Fruit fly (Drosophila melanogaster) whole organism, wandering third instar larva: ENCODE measurements around the gene Pxn.
A peak's percentile ranks its signal among the peaks of the same experiment; 100 is the strongest.

Source experiments
- Abd-B ChIP-seq: fragments of >200 bp; optimal IDR thresholded peaks from 2 replicates; lab custom pipeline; 2017; ENCODE audit warnings: missing biosample characterization, missing genetic modification characterization
- CG32264 ChIP-seq: fragments of 200-800 bp; sonication (Bioruptor generic); optimal IDR thresholded peaks from 2 replicates; lab custom pipeline; 2016; ENCODE audit warnings: missing biosample characterization, missing genetic modification characterization
- CG9705 ChIP-seq: fragments of 200-800 bp; sonication (Bioruptor generic); optimal IDR thresholded peaks from 2 replicates; lab custom pipeline; 2018; ENCODE audit warnings: missing biosample characterization, mild to moderate bottlenecking, missing genetic modification characterization
- CrebA ChIP-seq: fragments of 200-800 bp; sonication (Bioruptor generic); optimal IDR thresholded peaks from 2 replicates; lab custom pipeline; 2016; ENCODE audit warnings: missing biosample characterization, mild to moderate bottlenecking, missing genetic modification characterization, borderline replicate concordance
- Dif ChIP-seq: fragments of 200-275, 200-300 bp; sonication (Bioruptor generic); optimal IDR thresholded peaks from 2 replicates; lab custom pipeline; 2018; ENCODE audit warnings: missing biosample characterization, missing genetic modification characterization; ENCODE audit not compliant: partially characterized antibody
- HLH106 ChIP-seq: fragments of 200-800 bp; optimal IDR thresholded peaks from 3 replicates; lab custom pipeline; 2019; ENCODE audit warnings: missing biosample characterization, mild to moderate bottlenecking, missing genetic modification characterization, moderate library complexity
- Hnf4 ChIP-seq: fragments of 200-800 bp; sonication (Bioruptor generic); optimal IDR thresholded peaks from 2 replicates; lab custom pipeline; 2016; ENCODE audit warnings: missing biosample characterization, mild to moderate bottlenecking, missing genetic modification characterization
- Hr78 ChIP-seq: fragments of >200 bp; optimal IDR thresholded peaks from 2 replicates; lab custom pipeline; 2017; ENCODE audit warnings: missing biosample characterization, missing genetic modification characterization
- Hr83 ChIP-seq: fragments of 200-300 bp; sonication (Bioruptor generic); optimal IDR thresholded peaks from 2 replicates; lab custom pipeline; 2016; ENCODE audit warnings: missing biosample characterization, mild to moderate bottlenecking, missing genetic modification characterization, moderate library complexity; ENCODE audit not compliant: poor library complexity, severe bottlenecking
- Mio ChIP-seq: sonication (Bioruptor generic); optimal IDR thresholded peaks from 2 replicates; lab custom pipeline; 2016; ENCODE audit warnings: missing biosample characterization, missing genetic modification characterization
- Myc ChIP-seq: fragments of >200 bp; optimal IDR thresholded peaks from 2 replicates; lab custom pipeline; 2017
- N ChIP-seq: fragments of >200 bp; optimal IDR thresholded peaks from 2 replicates; lab custom pipeline; 2018; ENCODE audit warnings: missing biosample characterization, missing external identifiers, missing genetic modification characterization
- OdsH ChIP-seq: fragments of 200-800 bp; sonication (Bioruptor generic); optimal IDR thresholded peaks from 2 replicates; lab custom pipeline; 2016; ENCODE audit warnings: missing biosample characterization, mild to moderate bottlenecking, missing genetic modification characterization
- Rel ChIP-seq, 2 experiments: fragments of 200-800 bp; sonication (Bioruptor generic) in 1 of 2; optimal IDR thresholded peaks; 2 replicates in 1 of 2; 3 replicates in 1 of 2; lab custom pipeline; 2016 to 2019; ENCODE audit warnings: mild to moderate bottlenecking in 2 of 2, missing biosample characterization in 2 of 2, missing genetic modification characterization in 2 of 2, moderate library complexity in 1 of 2
- Sp1 ChIP-seq: fragments of 200-800 bp; sonication (Bioruptor generic); optimal IDR thresholded peaks from 3 replicates; lab custom pipeline; 2019; ENCODE audit warnings: missing biosample characterization, mild to moderate bottlenecking, missing genetic modification characterization, moderate library complexity
- Vsx2 ChIP-seq: fragments of 200-300, 225-300 bp; sonication (Bioruptor generic); optimal IDR thresholded peaks from 2 replicates; lab custom pipeline; 2018; ENCODE audit warnings: missing biosample characterization, missing genetic modification characterization; ENCODE audit not compliant: partially characterized antibody
- brk ChIP-seq: fragments of 200-800 bp; sonication (Bioruptor generic); optimal IDR thresholded peaks from 2 replicates; lab custom pipeline; 2016; ENCODE audit warnings: missing biosample characterization, mild to moderate bottlenecking, missing genetic modification characterization
- dmrt93B ChIP-seq: fragments of 200-800 bp; sonication (Bioruptor generic); optimal IDR thresholded peaks from 2 replicates; lab custom pipeline; 2018; ENCODE audit warnings: missing biosample characterization, mild to moderate bottlenecking, missing genetic modification characterization
- dsf ChIP-seq: sonication (Bioruptor generic); optimal IDR thresholded peaks from 2 replicates; lab custom pipeline; 2016; ENCODE audit warnings: missing biosample characterization, missing genetic modification characterization, borderline replicate concordance
- ey ChIP-seq: fragments of 200-800 bp; sonication (Bioruptor generic); optimal IDR thresholded peaks from 2 replicates; lab custom pipeline; 2016; ENCODE audit warnings: missing biosample characterization, missing genetic modification characterization
- foxo ChIP-seq, 2 experiments: fragments of 200-800 bp; sonication (Bioruptor generic); optimal IDR thresholded peaks; 2 replicates in 1 of 2; 3 replicates in 1 of 2; lab custom pipeline; 2016 to 2017; ENCODE audit warnings: missing biosample characterization in 2 of 2, missing genetic modification characterization in 2 of 2
- fru ChIP-seq: fragments of 200-800 bp; sonication (Bioruptor generic); optimal IDR thresholded peaks from 3 replicates; lab custom pipeline; 2016; ENCODE audit warnings: missing biosample characterization, mild to moderate bottlenecking, missing genetic modification characterization
- h ChIP-seq: fragments of 200-800 bp; sonication (Bioruptor generic); optimal IDR thresholded peaks from 3 replicates; lab custom pipeline; 2016; ENCODE audit warnings: missing biosample characterization, mild to moderate bottlenecking, missing genetic modification characterization
- jim ChIP-seq: fragments of 175-275, 200-325 bp; sonication (Bioruptor generic); optimal IDR thresholded peaks from 2 replicates; lab custom pipeline; 2016; ENCODE audit warnings: missing biosample characterization, mild to moderate bottlenecking, missing genetic modification characterization
- lola ChIP-seq: fragments of >200 bp; optimal IDR thresholded peaks from 2 replicates; lab custom pipeline; 2017; ENCODE audit warnings: missing biosample characterization, missing genetic modification characterization
- pan ChIP-seq: fragments of >200 bp; optimal IDR thresholded peaks from 2 replicates; lab custom pipeline; 2017
- rgr ChIP-seq: fragments of 200-800 bp; sonication (Bioruptor generic); optimal IDR thresholded peaks from 3 replicates; lab custom pipeline; 2016; ENCODE audit warnings: missing biosample characterization, mild to moderate bottlenecking, missing genetic modification characterization
- sage ChIP-seq: fragments of 200-800 bp; sonication (Bioruptor generic); optimal IDR thresholded peaks from 2 replicates; lab custom pipeline; 2016; ENCODE audit warnings: missing biosample characterization, mild to moderate bottlenecking, missing genetic modification characterization
- sv ChIP-seq: fragments of 200-800 bp; sonication (Bioruptor generic); optimal IDR thresholded peaks from 3 replicates; lab custom pipeline; 2016; ENCODE audit warnings: missing biosample characterization, missing genetic modification characterization
- tai ChIP-seq: sonication (Bioruptor generic); optimal IDR thresholded peaks from 2 replicates; lab custom pipeline; 2016; ENCODE audit warnings: missing biosample characterization, missing genetic modification characterization
- usp ChIP-seq: fragments of >200 bp; optimal IDR thresholded peaks from 2 replicates; lab custom pipeline; 2017; ENCODE audit warnings: missing biosample characterization, missing genetic modification characterization
- woc ChIP-seq: sonication (Bioruptor generic); optimal IDR thresholded peaks from 2 replicates; lab custom pipeline; 2016; ENCODE audit warnings: missing biosample characterization, mild to moderate bottlenecking, missing genetic modification characterization

The Pxn gene

DNA sequence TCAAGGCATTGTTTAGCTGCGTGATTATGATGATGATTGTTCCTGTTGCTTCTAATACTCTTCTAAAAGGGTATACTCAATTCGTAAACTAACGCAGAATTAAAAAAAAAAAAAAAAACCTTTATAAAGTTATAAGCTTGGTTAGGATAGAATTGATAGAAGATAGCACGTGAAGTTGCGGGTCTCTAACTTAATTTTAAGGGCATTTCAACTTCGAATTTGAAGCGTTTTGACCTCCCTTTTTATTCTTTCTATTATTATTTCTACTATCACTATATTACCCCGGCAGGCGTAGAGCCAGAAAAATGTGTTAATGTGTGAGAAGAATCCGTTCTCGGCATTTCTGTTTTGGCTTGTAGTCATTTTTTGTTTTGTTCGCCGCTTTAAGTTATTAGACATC lies 51.1 kb downstream of the Pxn start:
- no peak for TF ChIP-seq lola (GFP tag; lab: Kevin White, UChicago)
- TF ChIP-seq rgr (GFP tag; lab: Kevin White, UChicago), result peak; percentile 32
- no peak for TF ChIP-seq Mio
- no peak for TF ChIP-seq sage (GFP tag; lab: Kevin White, UChicago)
- no peak for TF ChIP-seq dsf (GFP tag; lab: Kevin White, UChicago)
- TF ChIP-seq Sp1 (GFP tag; lab: Kevin White, UChicago), result peak; percentile 15
- peak; percentile 56 for TF ChIP-seq sv (GFP tag; lab: Kevin White, UChicago)
- TF ChIP-seq ey, result peak; percentile 28
- TF ChIP-seq Hnf4, result no peak
- peak; percentile 13 for TF ChIP-seq tai (GFP tag; lab: Kevin White, UChicago)
- no peak for TF ChIP-seq Vsx2
- TF ChIP-seq Abd-B (GFP tag; lab: Kevin White, UChicago), result no peak
- no peak for TF ChIP-seq CrebA (GFP tag; lab: Kevin White, UChicago)
- TF ChIP-seq h, result peak; percentile 7
- no peak for TF ChIP-seq dmrt93B (GFP tag; lab: Kevin White, UChicago)
- no peak for TF ChIP-seq CG32264 (GFP tag; lab: Kevin White, UChicago)
- no peak for TF ChIP-seq CG9705 (GFP tag; lab: Kevin White, UChicago)
- TF ChIP-seq woc, result no peak
- no peak for TF ChIP-seq Hr83 (GFP tag; lab: Kevin White, UChicago)
- TF ChIP-seq jim (GFP tag; lab: Kevin White, UChicago), result no peak
- TF ChIP-seq Myc (lab: Kevin White, UChicago), result no peak
- no peak for TF ChIP-seq brk (GFP tag; lab: Kevin White, UChicago)
- TF ChIP-seq pan, result no peak
- peak; percentile 1 for TF ChIP-seq HLH106 (tag; lab: Kevin White, UChicago)
- peak; percentile 3 for TF ChIP-seq OdsH (GFP tag; lab: Kevin White, UChicago)
- TF ChIP-seq N (GFP tag; lab: Kevin White, UChicago), result no peak
- TF ChIP-seq Rel (GFP tag; optimal IDR thresholded peaks at IDR 0.05; lab: Kevin White, UChicago), result no peak
- TF ChIP-seq Rel (tag; optimal IDR thresholded peaks at IDR 0.05; lab: Kevin White, UChicago), result no peak
- no peak for TF ChIP-seq Hr78 (GFP tag; lab: Kevin White, UChicago)
- no peak for TF ChIP-seq Dif
- no peak for TF ChIP-seq foxo (GFP tag; optimal IDR thresholded peaks at IDR 0.05; lab: Kevin White, UChicago)
- no peak for TF ChIP-seq usp (GFP tag; lab: Kevin White, UChicago)
- peak; percentile 23 for TF ChIP-seq fru (GFP tag; lab: Kevin White, UChicago)

DNA sequence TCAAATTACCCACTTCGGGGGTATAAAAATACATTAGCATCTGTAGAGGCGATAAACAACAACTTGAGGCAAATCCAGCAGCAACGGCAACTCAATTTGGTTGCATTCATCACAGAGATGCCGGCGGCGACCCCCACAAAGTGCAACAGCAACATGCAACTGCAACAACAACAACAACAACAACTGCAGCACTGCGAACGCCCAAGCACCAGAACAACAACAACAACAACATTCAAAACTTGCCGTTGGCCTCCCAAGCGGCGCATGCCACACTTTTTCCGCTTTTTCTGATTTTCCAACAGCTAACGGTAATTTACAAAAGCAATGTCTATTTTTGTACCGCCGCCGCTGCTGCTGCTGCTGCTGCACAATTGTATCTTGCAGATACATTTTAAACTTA lies 51.5 kb downstream of the Pxn start:
- no peak for TF ChIP-seq lola (GFP tag; lab: Kevin White, UChicago)

DNA sequence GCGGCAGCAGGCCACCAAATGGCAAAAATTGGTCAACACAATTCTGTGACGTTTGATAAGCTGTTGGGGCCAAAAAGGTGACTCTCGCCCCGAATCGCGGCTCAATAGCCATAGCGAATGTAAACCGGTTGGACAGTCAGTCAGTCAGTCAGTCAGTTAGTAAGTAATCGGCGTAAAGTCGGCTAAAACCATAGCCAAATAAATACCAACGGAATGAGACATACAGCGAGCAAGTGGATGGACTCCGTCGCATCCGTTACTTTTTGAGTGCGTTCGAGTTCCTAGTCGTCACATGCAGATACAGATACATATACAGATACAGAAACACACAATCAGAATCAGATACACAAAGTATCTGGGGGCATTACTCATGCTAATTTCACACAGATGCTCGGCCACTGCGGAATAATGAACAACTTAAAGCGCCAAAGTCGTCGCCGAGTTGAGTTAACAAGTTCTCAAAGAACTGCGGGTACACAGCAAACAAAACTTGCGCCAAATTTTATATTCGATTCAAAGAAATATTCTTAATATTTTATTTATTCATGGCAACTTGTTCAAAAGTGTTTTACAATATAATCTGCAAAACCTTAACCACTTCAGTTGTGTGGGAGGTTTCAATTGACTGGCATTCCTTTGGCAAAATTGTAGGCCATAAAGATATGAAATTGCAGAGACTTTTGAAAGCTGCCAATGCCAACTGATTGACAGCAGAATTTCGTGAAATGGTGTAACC lies 52.6 kb downstream of the Pxn start:
- TF ChIP-seq sage (GFP tag; lab: Kevin White, UChicago), result peak; percentile 11
- no peak for TF ChIP-seq OdsH (GFP tag; lab: Kevin White, UChicago)
- no peak for TF ChIP-seq dmrt93B (GFP tag; lab: Kevin White, UChicago)
- peak; percentile 26 for TF ChIP-seq fru (GFP tag; lab: Kevin White, UChicago)
- TF ChIP-seq brk (GFP tag; lab: Kevin White, UChicago), result peak; percentile 15

DNA sequence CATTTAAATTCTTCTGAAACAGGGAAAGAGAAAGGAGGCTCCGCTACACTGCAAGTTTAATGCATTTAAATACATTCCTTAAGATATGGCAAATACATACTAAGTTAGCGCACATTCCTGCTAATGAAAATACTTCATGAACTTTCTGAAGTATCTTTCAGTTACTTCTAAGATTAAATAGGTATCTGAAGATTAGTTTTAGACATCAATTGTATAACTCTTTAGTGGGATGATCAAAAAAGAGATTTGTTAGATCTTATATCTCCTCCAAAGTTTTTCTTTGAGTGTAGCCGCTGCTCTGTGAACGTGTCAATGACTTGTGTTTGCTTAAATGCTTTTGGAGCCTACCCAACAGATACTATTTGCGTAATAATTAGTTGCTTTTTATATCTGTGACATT lies 54.6 kb downstream of the Pxn start:
- no peak for TF ChIP-seq Abd-B (GFP tag; lab: Kevin White, UChicago)
- TF ChIP-seq Hr83 (GFP tag; lab: Kevin White, UChicago), result no peak
- TF ChIP-seq CrebA (GFP tag; lab: Kevin White, UChicago), result no peak
- TF ChIP-seq Vsx2, result no peak
- no peak for TF ChIP-seq OdsH (GFP tag; lab: Kevin White, UChicago)
